Fruit fly (Drosophila melanogaster) whole organism, prepupa: ENCODE results near the gene CG12355.

Source experiments
- Blimp-1 ChIP-seq: fragments of 200-800 bp; sonication (Bioruptor generic); optimal IDR thresholded peaks from 3 replicates; lab custom pipeline; 2017; ENCODE audit warnings: missing biosample characterization, missing genetic modification characterization, mild to moderate bottlenecking, moderate library complexity, missing genetic modification reagents
- CG10631 ChIP-seq: fragments of 200-800 bp; sonication (Bioruptor generic); optimal IDR thresholded peaks from 2 replicates; lab custom pipeline; 2016; ENCODE audit warnings: missing biosample characterization, missing genetic modification characterization
- CG10669 ChIP-seq: fragments of 200-800 bp; sonication (Bioruptor generic); optimal IDR thresholded peaks from 3 replicates; lab custom pipeline; 2018; ENCODE audit warnings: missing biosample characterization, mild to moderate bottlenecking, missing genetic modification characterization, moderate library complexity
- CG11902 ChIP-seq: fragments of 200-800 bp; sonication (Bioruptor generic); optimal IDR thresholded peaks from 3 replicates; lab custom pipeline; 2016; ENCODE audit warnings: missing biosample characterization, missing genetic modification characterization
- CG1621 ChIP-seq: fragments of 200-800 bp; sonication (Bioruptor generic); optimal IDR thresholded peaks from 3 replicates; lab custom pipeline; 2018; ENCODE audit warnings: missing biosample characterization, mild to moderate bottlenecking, missing genetic modification characterization
- CG16779 ChIP-seq: fragments of 200-800 bp; sonication (Bioruptor generic); optimal IDR thresholded peaks from 3 replicates; lab custom pipeline; 2017; ENCODE audit warnings: missing biosample characterization, mild to moderate bottlenecking, missing genetic modification characterization
- CG31627 ChIP-seq: fragments of 200-800 bp; sonication (Bioruptor generic); optimal IDR thresholded peaks from 3 replicates; lab custom pipeline; 2016; ENCODE audit warnings: missing biosample characterization, missing genetic modification characterization
- CG32006 ChIP-seq: fragments of 200-800 bp; sonication (Bioruptor generic); optimal IDR thresholded peaks from 3 replicates; lab custom pipeline; 2017; ENCODE audit warnings: missing biosample characterization, mild to moderate bottlenecking, missing genetic modification characterization
- CG34406 ChIP-seq: fragments of 200-800 bp; sonication (Bioruptor generic); optimal IDR thresholded peaks from 3 replicates; lab custom pipeline; 2016; ENCODE audit warnings: missing biosample characterization, missing genetic modification characterization
- CG4318 ChIP-seq: fragments of 200-800 bp; sonication (Bioruptor generic); optimal IDR thresholded peaks from 3 replicates; lab custom pipeline; 2017; ENCODE audit warnings: missing biosample characterization, mild to moderate bottlenecking, missing genetic modification characterization
- CG6163 ChIP-seq: fragments of 200-800 bp; sonication (Bioruptor generic); IDR thresholded peaks from 3 replicates; pipeline ENCODE4 v1.3.6; 2022; ENCODE audit warnings: missing biosample characterization, missing genetic modification characterization
- CG6276 ChIP-seq: fragments of 200-800 bp; sonication (Bioruptor generic); optimal IDR thresholded peaks from 2 replicates; lab custom pipeline; 2017; ENCODE audit warnings: missing biosample characterization, mild to moderate bottlenecking, missing genetic modification characterization
- CG6808 ChIP-seq: fragments of 200-800 bp; sonication (Bioruptor generic); optimal IDR thresholded peaks from 3 replicates; lab custom pipeline; 2017; ENCODE audit warnings: missing biosample characterization, missing genetic modification characterization, mild to moderate bottlenecking, moderate library complexity, missing genetic modification reagents
- CG6854 ChIP-seq: fragments of 200-800 bp; sonication (Bioruptor generic); optimal IDR thresholded peaks from 2 replicates; lab custom pipeline; 2017; ENCODE audit warnings: missing biosample characterization, mild to moderate bottlenecking, missing genetic modification characterization
- CG7368 ChIP-seq: fragments of 200-800 bp; sonication (Bioruptor generic); optimal IDR thresholded peaks from 3 replicates; lab custom pipeline; 2016; ENCODE audit warnings: missing biosample characterization, missing genetic modification characterization
- CG8119 ChIP-seq: fragments of 200-800 bp; sonication (Bioruptor generic); IDR thresholded peaks from 3 replicates; pipeline ENCODE4 v1.3.6; 2022; ENCODE audit warnings: missing biosample characterization, missing genetic modification characterization
- CG8319 ChIP-seq: fragments of 200-800 bp; sonication (Bioruptor generic); optimal IDR thresholded peaks from 3 replicates; lab custom pipeline; 2016; ENCODE audit warnings: missing biosample characterization, missing genetic modification characterization
- CG8632 ChIP-seq: fragments of 200-800 bp; sonication (Bioruptor generic); optimal IDR thresholded peaks from 3 replicates; lab custom pipeline; 2016; ENCODE audit warnings: missing biosample characterization, missing genetic modification characterization
- CG9139 ChIP-seq: fragments of 200-800 bp; sonication (Bioruptor generic); optimal IDR thresholded peaks from 3 replicates; lab custom pipeline; 2017; ENCODE audit warnings: missing biosample characterization, mild to moderate bottlenecking, missing genetic modification characterization
- Eip75B ChIP-seq: fragments of 200-800 bp; sonication (Bioruptor generic); optimal IDR thresholded peaks from 3 replicates; lab custom pipeline; 2016; ENCODE audit warnings: missing biosample characterization, missing genetic modification characterization
- Eip78C ChIP-seq: fragments of 200-800 bp; sonication (Bioruptor generic); peaks from one replicate; lab custom pipeline; 2016; ENCODE audit warnings: missing biosample characterization, missing genetic modification characterization
- Eip93F ChIP-seq: fragments of 200-800 bp; sonication (Bioruptor generic); optimal IDR thresholded peaks from 2 replicates; lab custom pipeline; 2016; ENCODE audit warnings: missing biosample characterization, mild to moderate bottlenecking, missing genetic modification characterization
- Ets21C ChIP-seq: fragments of 200-800 bp; sonication (Bioruptor generic); optimal IDR thresholded peaks from 3 replicates; lab custom pipeline; 2016; ENCODE audit warnings: missing biosample characterization, missing genetic modification characterization
- Ets96B ChIP-seq: fragments of 200-800 bp; optimal IDR thresholded peaks from 2 replicates; lab custom pipeline; 2019; ENCODE audit warnings: missing biosample characterization, mild to moderate bottlenecking, missing genetic modification characterization, moderate library complexity
- Lpt ChIP-seq: fragments of 200-800 bp; sonication (Bioruptor generic); optimal IDR thresholded peaks from 3 replicates; lab custom pipeline; 2016; ENCODE audit warnings: missing biosample characterization, missing genetic modification characterization
- Met ChIP-seq: fragments of 200-800 bp; sonication (Bioruptor generic); optimal IDR thresholded peaks from 3 replicates; lab custom pipeline; 2016; ENCODE audit warnings: missing biosample characterization, missing genetic modification characterization
- OdsH ChIP-seq: fragments of 200-800 bp; sonication (Bioruptor generic); optimal IDR thresholded peaks from 3 replicates; lab custom pipeline; 2016; ENCODE audit warnings: missing biosample characterization, missing genetic modification characterization
- Smox ChIP-seq: fragments of 200-800 bp; sonication (Bioruptor generic); optimal IDR thresholded peaks from 3 replicates; lab custom pipeline; 2016; ENCODE audit warnings: missing biosample characterization, missing genetic modification characterization
- Sox102F ChIP-seq: fragments of 200-800 bp; sonication (Bioruptor generic); optimal IDR thresholded peaks from 2 replicates; lab custom pipeline; 2016; ENCODE audit warnings: missing biosample characterization, mild to moderate bottlenecking, missing genetic modification characterization
- Sox15 ChIP-seq: fragments of 200-800 bp; sonication (Bioruptor generic); optimal IDR thresholded peaks from 3 replicates; lab custom pipeline; 2016; ENCODE audit warnings: missing biosample characterization, missing genetic modification characterization
- achi ChIP-seq: fragments of 200-800 bp; sonication (Bioruptor generic); optimal IDR thresholded peaks from 3 replicates; lab custom pipeline; 2016; ENCODE audit warnings: missing biosample characterization, missing genetic modification characterization
- cyc ChIP-seq: fragments of 200-800 bp; sonication (Bioruptor generic); optimal IDR thresholded peaks from 3 replicates; lab custom pipeline; 2016; ENCODE audit warnings: missing biosample characterization, missing genetic modification characterization
- dac ChIP-seq: fragments of 200-800 bp; sonication (Bioruptor generic); optimal IDR thresholded peaks from 2 replicates; lab custom pipeline; 2017; ENCODE audit warnings: missing biosample characterization, mild to moderate bottlenecking, missing genetic modification characterization
- dsx ChIP-seq: fragments of 200-800 bp; optimal IDR thresholded peaks from 3 replicates; lab custom pipeline; 2019; ENCODE audit warnings: missing biosample characterization, mild to moderate bottlenecking, missing genetic modification characterization, moderate library complexity; ENCODE audit not compliant: poor library complexity, severe bottlenecking
- eg ChIP-seq: fragments of 200-800 bp; sonication (Bioruptor generic); IDR thresholded peaks from 3 replicates; pipeline ENCODE4 v1.3.6; 2022; ENCODE audit warnings: missing biosample characterization, missing genetic modification characterization
- esn ChIP-seq: fragments of 200-800 bp; sonication (Bioruptor generic); optimal IDR thresholded peaks from 2 replicates; lab custom pipeline; 2016; ENCODE audit warnings: missing biosample characterization, mild to moderate bottlenecking, missing genetic modification characterization, moderate library complexity
- fd85E ChIP-seq: fragments of 200-800 bp; sonication (Bioruptor generic); optimal IDR thresholded peaks from 3 replicates; lab custom pipeline; 2016; ENCODE audit warnings: missing biosample characterization, missing genetic modification characterization
- fkh ChIP-seq: fragments of 200-800 bp; sonication (Bioruptor generic); optimal IDR thresholded peaks from 3 replicates; lab custom pipeline; 2017; ENCODE audit warnings: missing biosample characterization, mild to moderate bottlenecking, missing genetic modification characterization, moderate library complexity
- lz ChIP-seq: fragments of 200-800 bp; sonication (Bioruptor generic); optimal IDR thresholded peaks from 3 replicates; lab custom pipeline; 2016; ENCODE audit warnings: missing biosample characterization, missing genetic modification characterization
- net ChIP-seq: fragments of 200-800 bp; sonication (Bioruptor generic); optimal IDR thresholded peaks from 3 replicates; lab custom pipeline; 2016; ENCODE audit warnings: missing biosample characterization, missing genetic modification characterization
- pdm3 ChIP-seq: fragments of 200-800 bp; sonication (Bioruptor generic); optimal IDR thresholded peaks from 3 replicates; lab custom pipeline; 2016; ENCODE audit warnings: missing biosample characterization, missing genetic modification characterization
- ss ChIP-seq, 2 experiments: fragments of 200-800 bp; sonication (Bioruptor generic); optimal IDR thresholded peaks; 2 replicates in 1 of 2; 3 replicates in 1 of 2; lab custom pipeline; 2017 to 2018; ENCODE audit warnings: mild to moderate bottlenecking in 2 of 2, missing biosample characterization in 2 of 2, missing genetic modification characterization in 2 of 2, moderate library complexity in 1 of 2
- svp ChIP-seq: fragments of 200-800 bp; sonication (Bioruptor generic); peaks from one replicate; lab custom pipeline; 2016; ENCODE audit warnings: missing biosample characterization, missing genetic modification characterization
- topi ChIP-seq: fragments of 200-800 bp; sonication (Bioruptor generic); optimal IDR thresholded peaks from 3 replicates; lab custom pipeline; 2016; ENCODE audit warnings: missing biosample characterization, missing genetic modification characterization
- vri ChIP-seq: fragments of 200-800 bp; sonication (Bioruptor generic); optimal IDR thresholded peaks from 3 replicates; lab custom pipeline; 2016; ENCODE audit warnings: missing biosample characterization, mild to moderate bottlenecking, missing genetic modification characterization

The CG12355 gene

dm6 chr3L:15537916-15538581 lies 42.7 kb upstream of the CG12355 start (continued):
- TF ChIP-seq cyc (GFP tag; lab: Kevin White, UChicago) (peak; percentile 20), CG8119 (peak; percentile 58; the same call in 2 of the 3 replicates), Ets96B (tag; lab: Kevin White, UChicago) (peak; percentile 62), dac (peak; percentile 41), CG6163 (GFP tag; lab: Robert Waterston, UW) (peak; percentile 36; the same call in 2 of the 3 replicates), CG11902 (GFP tag; lab: Kevin White, UChicago) (peak; percentile 5), dsx (GFP tag; lab: Kevin White, UChicago) (peak; percentile 51), CG10631 (GFP tag; lab: Kevin White, UChicago) (peak; percentile 70), Lpt (GFP tag; lab: Kevin White, UChicago) (peak; percentile 66), Sox102F (GFP tag; lab: Kevin White, UChicago) (peak; percentile 31), CG9139 (GFP tag; lab: Kevin White, UChicago) (no peak), CG6854 (GFP tag; lab: Kevin White, UChicago) (no peak), topi (GFP tag; lab: Kevin White, UChicago) (peak; percentile 49), Eip93F (no peak), achi (peak; percentile 76), CG4318 (GFP tag; lab: Kevin White, UChicago) (peak; percentile 71), Sox15 (GFP tag; lab: Kevin White, UChicago) (peak; percentile 35), svp (GFP tag; lab: Kevin White, UChicago) (peak; percentile 88), CG8319 (GFP tag; lab: Kevin White, UChicago) (peak; percentile 21), Met (GFP tag; lab: Kevin White, UChicago) (peak; percentile 56)
- TF ChIP-seq, all 60 proteins: peak for 49

dm6 chr3L:15536550-15536949 lies 41.2 kb upstream of the CG12355 start:
- TF ChIP-seq CG16779 (tag; lab: Kevin White, UChicago) (no peak), Ets21C (GFP tag; lab: Kevin White, UChicago) (no peak), svp (GFP tag; lab: Kevin White, UChicago) (peak; percentile 71)

DNA sequence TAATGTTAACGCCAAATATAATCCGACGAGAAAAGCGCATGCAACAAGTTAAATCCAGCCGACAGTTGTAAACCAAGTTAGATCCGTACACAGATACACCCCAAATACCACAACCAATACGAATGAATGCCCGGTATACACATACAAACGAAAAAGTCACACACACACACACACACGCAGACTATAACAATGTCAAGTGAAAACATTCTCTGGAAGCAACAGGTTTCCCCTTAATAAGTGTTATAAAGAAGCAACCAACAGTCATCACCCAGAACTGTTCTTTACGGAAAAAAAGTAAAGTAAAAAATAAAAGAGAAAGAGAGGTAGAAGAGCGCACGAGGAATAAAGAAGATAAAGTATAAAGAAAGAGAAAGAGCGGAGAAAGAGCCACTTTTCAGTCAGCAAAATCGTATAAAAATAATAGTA lies 40.5 kb upstream of the CG12355 start:
- TF ChIP-seq pdm3 (GFP tag; lab: Kevin White, UChicago): no peak
- no peak for TF ChIP-seq net
- no peak for TF ChIP-seq lz (GFP tag; lab: Kevin White, UChicago)
- TF ChIP-seq CG32006 (GFP tag; lab: Kevin White, UChicago): no peak
- no peak for TF ChIP-seq CG10631 (GFP tag; lab: Kevin White, UChicago)
- TF ChIP-seq eg (GFP tag; lab: Robert Waterston, UW): 0 out of 3 replicates have a peak, but pooled peaks have one; percentile 8
- no peak for TF ChIP-seq CG8632 (GFP tag; lab: Kevin White, UChicago)
- peak in 1 of 2 experiments; percentile 49 for TF ChIP-seq ss (GFP tag; optimal IDR thresholded peaks at IDR 0.05; lab: Kevin White, UChicago)
- no peak for TF ChIP-seq CG31627 (GFP tag; lab: Kevin White, UChicago)
- peak; percentile 23 for TF ChIP-seq Eip93F
- TF ChIP-seq achi: no peak
- TF ChIP-seq Blimp-1: peak; percentile 8
- TF ChIP-seq Smox (GFP tag; lab: Kevin White, UChicago): no peak
- TF ChIP-seq CG6808 (GFP tag; lab: Kevin White, UChicago): peak; percentile 25
- peak; percentile 7; the same call in 1 of the 3 replicates for TF ChIP-seq CG6163 (GFP tag; lab: Robert Waterston, UW)
- no peak for TF ChIP-seq CG11902 (GFP tag; lab: Kevin White, UChicago)
- TF ChIP-seq vri: no peak
- no peak for TF ChIP-seq cyc (GFP tag; lab: Kevin White, UChicago)
- no peak for TF ChIP-seq OdsH (GFP tag; lab: Kevin White, UChicago)
- peak; percentile 29 for TF ChIP-seq Eip78C (GFP tag; lab: Kevin White, UChicago)
- no peak for TF ChIP-seq Eip75B (GFP tag; lab: Kevin White, UChicago)
- TF ChIP-seq CG8119: 0 out of 3 replicates have a peak, but pooled peaks have one; percentile 18
- no peak for TF ChIP-seq fkh (GFP tag; lab: Kevin White, UChicago)
- no peak for TF ChIP-seq Ets96B (tag; lab: Kevin White, UChicago)
- TF ChIP-seq CG1621 (tag; lab: Kevin White, UChicago): peak; percentile 3
- no peak for TF ChIP-seq CG6276 (GFP tag; lab: Kevin White, UChicago)
- TF ChIP-seq Lpt (GFP tag; lab: Kevin White, UChicago): no peak
- TF ChIP-seq fd85E (GFP tag; lab: Kevin White, UChicago): no peak
- TF ChIP-seq Sox102F (GFP tag; lab: Kevin White, UChicago): no peak
- TF ChIP-seq CG10669 (GFP tag; lab: Kevin White, UChicago): no peak
- no peak for TF ChIP-seq CG6854 (GFP tag; lab: Kevin White, UChicago)
- TF ChIP-seq CG34406 (GFP tag; lab: Kevin White, UChicago): no peak
- TF ChIP-seq CG4318 (GFP tag; lab: Kevin White, UChicago): no peak
- TF ChIP-seq CG7368 (GFP tag; lab: Kevin White, UChicago): no peak
- no peak for TF ChIP-seq esn
